Worm (Caenorhabditis elegans): ENCODE results near the gene F25G6.8.

F25G6.8 gene

DNA sequence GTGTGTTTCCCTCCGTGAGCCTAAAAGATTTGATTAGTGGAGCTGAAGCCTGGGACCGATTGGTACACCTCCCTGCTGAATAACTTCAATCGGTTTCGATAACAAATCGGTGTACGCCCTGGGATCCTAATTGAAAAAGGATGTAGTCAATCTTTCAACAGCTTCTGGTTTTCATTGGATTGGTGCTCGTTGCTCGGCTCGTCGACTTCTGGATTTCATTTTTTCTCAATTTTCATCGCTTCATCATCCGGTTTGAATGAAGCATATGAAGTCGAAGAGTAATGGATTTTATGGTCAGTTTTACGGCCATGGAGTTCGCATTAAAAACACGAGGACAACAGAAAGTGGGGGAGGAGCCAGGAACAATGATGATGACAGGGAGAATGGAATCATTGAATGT lies 9.0 kb downstream of the F25G6.8 start:
- TF ChIP-seq unc-39 (tag; optimal IDR thresholded peaks at IDR 0.05): no peak
- no peak for TF ChIP-seq zip-11 (GFP tag; IDR thresholded peaks at IDR 0.05)
- TF ChIP-seq set-16 (GFP tag; IDR thresholded peaks at IDR 0.05): no peak
- TF ChIP-seq nhr-25 (tag; optimal IDR thresholded peaks at IDR 0.05; ENCODE audit: borderline replicate concordance, insufficient read depth): no peak
- no peak for TF ChIP-seq aly-2 (tag; optimal IDR thresholded peaks at IDR 0.05)
- no peak for TF ChIP-seq snpc-1.2 (GFP tag; IDR thresholded peaks at IDR 0.05)
- TF ChIP-seq zfp-2 (tag; optimal IDR thresholded peaks at IDR 0.05): no peak
- no peak for TF ChIP-seq daf-16 (GFP tag; optimal IDR thresholded peaks at IDR 0.05)
- TF ChIP-seq daf-16 (tag; optimal IDR thresholded peaks at IDR 0.05): no peak
- TF ChIP-seq lir-3 (tag; optimal IDR thresholded peaks at IDR 0.05): no peak
- no peak for TF ChIP-seq dpl-1 (GFP tag; optimal IDR thresholded peaks at IDR 0.05)
- no peak for TF ChIP-seq spr-3 (GFP tag; optimal IDR thresholded peaks at IDR 0.05)
- no peak for TF ChIP-seq lin-29 (GFP tag; IDR thresholded peaks at IDR 0.05)
- TF ChIP-seq nhr-76 (tag; optimal IDR thresholded peaks at IDR 0.05): no peak

- TF ChIP-seq rbr-2 (tag; optimal IDR thresholded peaks at IDR 0.05) (no peak), vab-7 (GFP tag; IDR thresholded peaks at IDR 0.05) (no peak), mep-1 (tag; optimal IDR thresholded peaks at IDR 0.05) (no peak), nhr-48 (tag; optimal IDR thresholded peaks at IDR 0.05) (no peak), daf-12 (tag; optimal IDR thresholded peaks at IDR 0.05) (no peak), daf-8 (GFP tag; IDR thresholded peaks at IDR 0.05) (no peak), nhr-11 (tag; optimal IDR thresholded peaks at IDR 0.05) (peak; percentile 14)
Measured at ce11 chrV:8552460-8552859, 12.5 kb downstream of the F25G6.8 start, which contains the start of gene acr-15. TSS of gene acr-15 (plus strand) at chrV:8552695.

DNA sequence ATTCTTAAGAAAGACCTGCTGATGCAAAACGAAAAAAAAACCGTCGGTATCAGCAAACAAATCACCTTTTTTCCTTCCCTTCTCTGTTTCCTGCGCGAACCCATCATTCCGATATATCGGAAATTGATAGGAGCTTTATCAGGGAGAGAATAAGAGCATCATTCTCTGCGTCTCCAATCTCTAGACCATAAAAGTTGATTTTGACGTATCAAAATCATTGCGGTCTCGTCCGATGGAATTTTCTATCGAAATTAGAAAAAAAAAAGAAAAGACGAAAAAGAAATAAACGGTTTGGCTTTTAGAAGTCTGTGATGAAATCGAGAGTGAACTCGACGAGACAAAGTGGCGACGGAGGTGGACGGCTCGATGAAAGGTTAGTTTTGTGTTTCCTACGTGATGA lies 16.0 kb downstream of the F25G6.8 start, which contains the start of gene stdh-4:
Gene stdh-4 (plus strand): TSS at position 301 of the 400 bp plus-strand sequence.
- TF ChIP-seq dmd-6 (GFP tag; IDR thresholded peaks at IDR 0.05) (0 out of 2 replicates have a peak, but pooled peaks have one; percentile 13), ceh-20 (GFP tag; IDR thresholded peaks at IDR 0.05) (no peak)

- TF ChIP-seq tag-97 (GFP tag; IDR thresholded peaks at IDR 0.05) (no peak), set-16 (GFP tag; IDR thresholded peaks at IDR 0.05) (peak; percentile 90)
Measured at ce11 chrV:8545531-8546224, 19.3 kb downstream of the F25G6.8 start, which contains the start of the genes slc-17.8 and asns-1. TSS of gene slc-17.8 (minus strand) at chrV:8545581. TSS of gene asns-1 (plus strand) at chrV:8546174.

DNA sequence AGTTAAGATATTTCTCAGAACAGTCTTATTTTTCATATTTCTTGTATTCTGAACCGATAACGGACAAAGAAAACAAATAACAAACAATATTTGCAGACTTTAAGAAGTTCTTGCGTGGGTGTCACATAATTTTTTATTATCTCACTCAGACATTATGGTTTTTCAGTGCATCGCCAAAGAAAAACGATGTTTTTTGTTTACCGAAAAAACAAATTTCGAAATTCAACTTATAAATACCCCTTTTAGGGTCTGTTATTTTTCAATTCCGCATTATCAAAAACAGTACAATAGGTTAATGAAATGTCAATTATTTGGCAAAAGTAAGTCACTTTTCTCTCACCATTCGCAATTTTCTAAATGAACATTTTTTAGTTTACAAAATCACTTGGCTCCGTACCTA lies 27.9 kb downstream of the F25G6.8 start, which contains the start of gene otpl-4:
Gene otpl-4 (plus strand): TSS at position 301 of the 400 bp plus-strand sequence.
- no peak for TF ChIP-seq zag-1 (tag; optimal IDR thresholded peaks at IDR 0.05)
- no peak for TF ChIP-seq F44E2.7 (GFP tag; IDR thresholded peaks at IDR 0.05)
- TF ChIP-seq ztf-7 (tag; optimal IDR thresholded peaks at IDR 0.05): no peak
- no peak for TF ChIP-seq ztf-11 (tag; optimal IDR thresholded peaks at IDR 0.05)
- no peak for TF ChIP-seq lsy-2 (tag; optimal IDR thresholded peaks at IDR 0.05)
- TF ChIP-seq ceh-20 (GFP tag; IDR thresholded peaks at IDR 0.05): no peak
- no peak for TF ChIP-seq hif-1 (tag; optimal IDR thresholded peaks at IDR 0.05)

- TF ChIP-seq F49E8.2 (tag; optimal IDR thresholded peaks at IDR 0.05; ENCODE audit: borderline replicate concordance): no peak
- TF ChIP-seq mep-1 (tag; optimal IDR thresholded peaks at IDR 0.05): no peak
- no peak for TF ChIP-seq nhr-77 (tag; optimal IDR thresholded peaks at IDR 0.05)
- no peak for TF ChIP-seq unc-39 (tag; optimal IDR thresholded peaks at IDR 0.05)
- no peak for TF ChIP-seq lin-29 (GFP tag; IDR thresholded peaks at IDR 0.05)
- no peak for TF ChIP-seq F37D6.2 (tag; optimal IDR thresholded peaks at IDR 0.05)
- TF ChIP-seq tag-97 (GFP tag; IDR thresholded peaks at IDR 0.05): no peak
- TF ChIP-seq nhr-76 (tag; optimal IDR thresholded peaks at IDR 0.05): no peak
- TF ChIP-seq F44E2.7 (GFP tag; IDR thresholded peaks at IDR 0.05): no peak
Measured at ce11 chrV:8536213-8536612, 28.8 kb downstream of the F25G6.8 start, which contains the start of gene his-39. TSS of gene his-39 (plus strand) at chrV:8536513.
